Worm (Caenorhabditis elegans) whole organism, L4 larva: ENCODE data around the gene Y44A6D.7.

Experiments
- D1046.2 ChIP-seq: fragments of 200-800 bp; sonication (Bioruptor generic); IDR thresholded peaks from 2 replicates; pipeline ENCODE4 v1.3.6; 2022; ENCODE audit warnings: missing genetic modification characterization, missing compliant biosample characterization
- F10B5.3 ChIP-seq: sonication (generic microtip); optimal IDR thresholded peaks from 2 replicates; lab custom pipeline; 2016; ENCODE audit warnings: mild to moderate bottlenecking, missing genetic modification characterization, missing compliant biosample characterization
- F26F4.8 ChIP-seq: fragments of 200-800 bp; sonication (Bioruptor generic); conservative IDR thresholded peaks from 2 replicates; pipeline ENCODE4 v1.3.6; 2022; ENCODE audit warnings: missing genetic modification characterization, missing compliant biosample characterization
- F37D6.2 ChIP-seq: sonication (generic microtip); optimal IDR thresholded peaks from 2 replicates; lab custom pipeline; 2016; ENCODE audit warnings: mild to moderate bottlenecking, missing genetic modification characterization, missing compliant biosample characterization
- R02D3.7 ChIP-seq: fragments of 150-350 bp; sonication (generic microtip); optimal IDR thresholded peaks from 3 replicates; lab custom pipeline; 2014; ENCODE audit warnings: missing biosample characterization, missing genetic modification characterization
- T26A8.4 ChIP-seq: fragments of 200-800 bp; sonication (Bioruptor generic); IDR thresholded peaks from 2 replicates; pipeline ENCODE4 v1.3.6; 2022; ENCODE audit warnings: missing genetic modification characterization, missing compliant biosample characterization
- Y105C5A.15 ChIP-seq: fragments of 200-800 bp; sonication (Bioruptor generic); IDR thresholded peaks from 2 replicates; pipeline ENCODE4 v1.3.6; 2022; ENCODE audit warnings: missing genetic modification characterization, missing compliant biosample characterization
- Y48G9A.11 ChIP-seq: fragments of 200-800 bp; sonication (Bioruptor generic); IDR thresholded peaks from 2 replicates; pipeline ENCODE4 v1.3.6; 2022; ENCODE audit warnings: missing genetic modification reagents, missing genetic modification characterization, missing compliant biosample characterization
- aha-1 ChIP-seq: fragments of 150-350 bp; peaks from one replicate; lab custom pipeline; 2014; ENCODE audit warnings: missing biosample characterization, missing genetic modification characterization
- ceh-28 ChIP-seq: fragments of 150-350 bp; optimal IDR thresholded peaks from 2 replicates; lab custom pipeline; 2014; ENCODE audit warnings: missing biosample characterization, missing genetic modification reagents, missing genetic modification characterization
- ces-1 ChIP-seq: fragments of 150-350 bp; sonication (generic microtip); optimal IDR thresholded peaks from 4 replicates; lab custom pipeline; 2014; ENCODE audit warnings: missing biosample characterization, missing genetic modification reagents, missing genetic modification characterization
- ctbp-1 ChIP-seq: fragments of 200-800 bp; sonication (Bioruptor generic); IDR thresholded peaks from 2 replicates; pipeline ENCODE4 v1.3.6; 2022; ENCODE audit warnings: missing genetic modification reagents, missing genetic modification characterization, missing compliant biosample characterization
- daf-12 ChIP-seq: fragments of 150-350 bp; optimal IDR thresholded peaks from 2 replicates; lab custom pipeline; 2014; ENCODE audit warnings: missing biosample characterization, missing genetic modification reagents, missing genetic modification characterization
- daf-16 ChIP-seq, 3 experiments: sonication (generic microtip); optimal IDR thresholded peaks; 2 replicates each; lab custom pipeline; 2016 to 2017; ENCODE audit warnings: missing genetic modification characterization in 3 of 3, missing genetic modification reagents in 3 of 3, mild to moderate bottlenecking in 2 of 3, missing compliant biosample characterization in 2 of 3, missing biosample characterization in 1 of 3, moderate library complexity in 1 of 3
- dmd-6 ChIP-seq: fragments of 200-800 bp; sonication (Bioruptor generic); IDR thresholded peaks from 2 replicates; pipeline ENCODE4 v1.3.6; 2022; ENCODE audit warnings: missing genetic modification reagents, missing genetic modification characterization, missing compliant biosample characterization
- dmd-8 ChIP-seq: fragments of 200-800 bp; sonication (Bioruptor generic); IDR thresholded peaks from 2 replicates; pipeline ENCODE4 v1.3.6; 2022; ENCODE audit warnings: missing genetic modification characterization, missing compliant biosample characterization
- dmd-9 ChIP-seq: fragments of 200-800 bp; sonication (Bioruptor generic); IDR thresholded peaks from 2 replicates; pipeline ENCODE4 v1.3.6; 2022; ENCODE audit warnings: missing genetic modification reagents, missing genetic modification characterization, missing compliant biosample characterization
- fkh-10 ChIP-seq: fragments of 150-350 bp; optimal IDR thresholded peaks from 2 replicates; lab custom pipeline; 2014; ENCODE audit warnings: missing biosample characterization, missing genetic modification reagents, missing genetic modification characterization
- hif-1 ChIP-seq, 2 experiments: sonication (generic microtip); optimal IDR thresholded peaks; 2 replicates each; lab custom pipeline; 2016 to 2017; ENCODE audit warnings: missing compliant biosample characterization in 2 of 2, missing genetic modification characterization in 2 of 2, missing genetic modification reagents in 2 of 2, missing genotype in 2 of 2, mild to moderate bottlenecking in 1 of 2
- hlh-30 ChIP-seq: sonication (generic microtip); optimal IDR thresholded peaks from 2 replicates; lab custom pipeline; 2017; ENCODE audit warnings: antibody characterized with exemption, mild to moderate bottlenecking, missing genetic modification characterization, missing compliant biosample characterization; ENCODE audit not compliant: insufficient read depth
- hmg-1.1 ChIP-seq: fragments of 200-800 bp; sonication (Bioruptor generic); IDR thresholded peaks from 2 replicates; pipeline ENCODE4 v1.3.6; 2022; ENCODE audit warnings: missing genetic modification reagents, missing genetic modification characterization, missing compliant biosample characterization
- lim-7 ChIP-seq: fragments of 200-800 bp; sonication (Bioruptor generic); IDR thresholded peaks from 2 replicates; pipeline ENCODE4 v1.3.6; 2022; ENCODE audit warnings: missing genetic modification characterization, missing compliant biosample characterization
- lin-38 ChIP-seq: fragments of 200-800 bp; sonication (Bioruptor generic); IDR thresholded peaks from 2 replicates; pipeline ENCODE4 v1.3.6; 2022; ENCODE audit warnings: missing genetic modification reagents, missing genetic modification characterization, missing compliant biosample characterization
- lsy-2 ChIP-seq, 2 experiments: fragments of 150-350 bp in 1 of 2; sonication (generic microtip) in 1 of 2; optimal IDR thresholded peaks; 2 replicates each; lab custom pipeline; 2014 to 2017; ENCODE audit warnings: missing biosample characterization in 2 of 2, missing genetic modification characterization in 2 of 2
- mdl-1 ChIP-seq, 2 experiments: fragments of 150-350 bp in 1 of 2; sonication (generic microtip) in 1 of 2; optimal IDR thresholded peaks; 2 replicates each; lab custom pipeline; 2014 to 2017; ENCODE audit warnings: missing biosample characterization in 2 of 2, missing genetic modification characterization in 2 of 2
- mep-1 ChIP-seq: fragments of 150-350 bp; sonication (generic microtip); optimal IDR thresholded peaks from 3 replicates; lab custom pipeline; 2014; ENCODE audit warnings: missing biosample characterization, missing genetic modification characterization
- mes-2 ChIP-seq: sonication (generic microtip); optimal IDR thresholded peaks from 2 replicates; lab custom pipeline; 2016; ENCODE audit warnings: missing genotype, mild to moderate bottlenecking, missing genetic modification characterization, missing compliant biosample characterization; ENCODE audit not compliant: poor library complexity, severe bottlenecking
- nhr-102 ChIP-seq: sonication (generic microtip); optimal IDR thresholded peaks from 2 replicates; lab custom pipeline; 2016; ENCODE audit warnings: mild to moderate bottlenecking, missing genetic modification characterization, moderate library complexity, missing compliant biosample characterization
- nhr-11 ChIP-seq: fragments of 150-350 bp; optimal IDR thresholded peaks from 2 replicates; lab custom pipeline; 2014; ENCODE audit warnings: missing biosample characterization, missing genetic modification characterization
- nhr-237 ChIP-seq: sonication (generic microtip); optimal IDR thresholded peaks from 2 replicates; lab custom pipeline; 2017; ENCODE audit warnings: missing biosample characterization, missing genetic modification characterization
- nhr-25 ChIP-seq: sonication (generic microtip); optimal IDR thresholded peaks from 2 replicates; lab custom pipeline; 2017; ENCODE audit warnings: missing genetic modification characterization, mild to moderate bottlenecking, missing compliant biosample characterization, antibody characterized with exemption, moderate library complexity, borderline replicate concordance; ENCODE audit not compliant: insufficient read depth
- nhr-28 ChIP-seq: fragments of 150-350 bp; optimal IDR thresholded peaks from 2 replicates; lab custom pipeline; 2014; ENCODE audit warnings: missing biosample characterization, missing genetic modification characterization
- nhr-42 ChIP-seq: fragments of 200-800 bp; sonication (Bioruptor generic); IDR thresholded peaks from 2 replicates; pipeline ENCODE4 v1.3.6; 2022; ENCODE audit warnings: missing genetic modification characterization, missing compliant biosample characterization
- nhr-6 ChIP-seq: fragments of 150-350 bp; optimal IDR thresholded peaks from 2 replicates; lab custom pipeline; 2014; ENCODE audit warnings: missing biosample characterization, missing genetic modification characterization
- pqm-1 ChIP-seq: sonication (generic microtip); optimal IDR thresholded peaks from 2 replicates; lab custom pipeline; 2017; ENCODE audit warnings: missing biosample characterization, missing genetic modification characterization
- rbr-2 ChIP-seq: sonication (generic microtip); optimal IDR thresholded peaks from 2 replicates; lab custom pipeline; 2016; ENCODE audit warnings: missing genotype, missing genetic modification characterization, missing compliant biosample characterization
- saeg-2 ChIP-seq: fragments of 200-800 bp; sonication (Bioruptor generic); IDR thresholded peaks from 2 replicates; pipeline ENCODE4 v1.3.6; 2022; ENCODE audit warnings: missing genetic modification reagents, missing genetic modification characterization, missing compliant biosample characterization
- spr-3 ChIP-seq: fragments of 200-800 bp; sonication (Bioruptor generic); optimal IDR thresholded peaks from 2 replicates; lab custom pipeline; 2018; ENCODE audit warnings: mild to moderate bottlenecking, missing genetic modification characterization, missing compliant biosample characterization
- unc-62 ChIP-seq, 3 experiments: fragments of 150-350 bp in 1 of 3; sonication (generic microtip); optimal IDR thresholded peaks in 2 of 3; peaks in 1 of 3; 1 replicate in 1 of 3; 2 replicates in 2 of 3; lab custom pipeline; 2014 to 2017; ENCODE audit warnings: missing biosample characterization in 3 of 3, missing genetic modification characterization in 3 of 3, missing genetic modification reagents in 3 of 3, missing genotype in 1 of 3
- vab-7 ChIP-seq: fragments of 200-800 bp; sonication (Bioruptor generic); IDR thresholded peaks from 2 replicates; pipeline ENCODE4 v1.3.6; 2022; ENCODE audit warnings: missing genetic modification reagents, missing genetic modification characterization, missing compliant biosample characterization
- ztf-7 ChIP-seq: fragments of 150-350 bp; optimal IDR thresholded peaks from 2 replicates; lab custom pipeline; 2014; ENCODE audit warnings: missing biosample characterization, missing genetic modification characterization

Gene Y44A6D.7

DNA sequence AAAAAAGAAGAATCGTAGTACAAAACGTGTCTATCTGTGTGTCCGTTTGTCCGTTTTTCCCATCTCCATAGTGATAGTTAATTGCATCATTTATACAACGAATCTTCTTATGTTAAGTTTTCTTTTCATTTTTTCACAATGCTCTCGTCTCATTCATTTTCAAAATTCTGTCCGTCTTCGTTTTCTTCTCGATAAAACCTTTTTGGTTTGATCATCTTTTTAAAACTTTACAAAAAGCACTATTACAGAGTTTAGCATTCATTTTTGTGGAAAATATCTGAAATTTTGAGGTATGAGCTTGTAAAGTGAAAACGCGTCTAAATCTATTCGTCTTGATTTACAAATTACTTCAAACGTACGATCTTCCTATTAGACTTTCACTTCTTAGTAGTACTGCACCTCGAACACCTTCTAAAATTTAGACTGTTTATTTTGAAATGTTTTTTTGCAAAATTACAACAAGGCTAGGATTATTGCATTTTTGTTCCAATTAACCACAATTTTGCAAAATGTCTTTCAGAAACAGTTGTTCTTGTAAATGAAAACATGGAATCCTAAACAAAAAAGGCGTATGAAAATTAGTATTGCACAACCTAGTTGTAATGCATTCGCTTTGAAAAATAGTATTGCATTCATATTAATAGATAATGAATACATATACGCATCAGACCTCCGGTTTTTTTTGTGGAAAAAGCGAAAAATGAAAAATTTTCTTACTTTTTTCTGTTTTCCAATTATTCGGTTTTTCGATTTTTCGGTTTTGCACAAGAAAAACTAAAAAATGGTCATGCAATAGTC, 29.3 kb upstream of the Y44A6D.7 start (continued):
- TF ChIP-seq Y105C5A.15 (GFP tag; lab: Robert Waterston, UW): no peak
- TF ChIP-seq pqm-1 (tag; lab: Kevin White, UChicago): no peak
- peak; percentile 59 for TF ChIP-seq nhr-102 (tag; lab: Kevin White, UChicago)
- TF ChIP-seq F10B5.3: no peak
- no peak for TF ChIP-seq nhr-6 (tag; lab: Kevin White, UChicago)
- TF ChIP-seq Y48G9A.11 (GFP tag; lab: Robert Waterston, UW): no peak
- no peak for TF ChIP-seq R02D3.7 (tag; lab: Kevin White, UChicago)
- no peak for TF ChIP-seq ctbp-1
- TF ChIP-seq mdl-1 (tag; optimal IDR thresholded peaks at IDR 0.05; lab: Kevin White, UChicago): no peak
- no peak for TF ChIP-seq dmd-6 (GFP tag; lab: Robert Waterston, UW)
- TF ChIP-seq nhr-237 (tag; lab: Kevin White, UChicago): no peak
- no peak for TF ChIP-seq nhr-28 (tag; lab: Kevin White, UChicago)
- TF ChIP-seq daf-12 (tag; lab: Kevin White, UChicago): no peak
- no peak for TF ChIP-seq D1046.2 (GFP tag; lab: Robert Waterston, UW)
- TF ChIP-seq, all 104 proteins: peak for 11

ce11 chrV:20785848-20786225, 28.7 kb upstream of the Y44A6D.7 start:
- TF ChIP-seq rbr-2 (tag; lab: Kevin White, UChicago): no peak
- no peak for TF ChIP-seq ztf-7 (tag; lab: Kevin White, UChicago)
- no peak for TF ChIP-seq spr-3
- peak in 1 of 2 experiments; percentile 86 for TF ChIP-seq unc-62 (GFP tag; optimal IDR thresholded peaks at IDR 0.05 in 1 of 2; lab: Kevin White, UChicago)
- no peak for TF ChIP-seq unc-62 (tag; optimal IDR thresholded peaks at IDR 0.05; lab: Kevin White, UChicago)
- TF ChIP-seq nhr-28 (tag; lab: Kevin White, UChicago): peak; percentile 17
- TF ChIP-seq saeg-2 (GFP tag; lab: Robert Waterston, UW): no peak
- no peak for TF ChIP-seq T26A8.4 (GFP tag; lab: Robert Waterston, UW)
- TF ChIP-seq daf-16 (GFP tag; optimal IDR thresholded peaks at IDR 0.05; lab: Kevin White, UChicago): no peak
- TF ChIP-seq daf-16 (tag; optimal IDR thresholded peaks at IDR 0.05; lab: Kevin White, UChicago): peak; percentile 63

ce11 chrV:20789105-20789504, 25.4 kb upstream of the Y44A6D.7 start, which contains the start of gene tpan-1:
Gene tpan-1, plus strand, starts transcription at chrV:20789502.
- TF ChIP-seq nhr-42 (GFP tag; lab: Robert Waterston, UW) (0 out of 2 replicates have a peak, but pooled peaks have one; percentile 20), aha-1 (peak; percentile 78), fkh-10 (GFP tag; lab: Kevin White, UChicago) (peak; percentile 53), ces-1 (peak; percentile 50), hmg-1.1 (GFP tag; lab: Robert Waterston, UW) (peak; percentile 72), mdl-1 (tag; optimal IDR thresholded peaks at IDR 0.05; lab: Kevin White, UChicago) (peak in 1 of 2 experiments; percentile 82), F10B5.3 (no peak), ceh-28 (tag; lab: Kevin White, UChicago) (no peak), dmd-9 (GFP tag; lab: Robert Waterston, UW) (0 out of 2 replicates have a peak, but pooled peaks have one; percentile 38), vab-7 (GFP tag; lab: Robert Waterston, UW) (0 out of 2 replicates have a peak, but pooled peaks have one; percentile 5), nhr-11 (peak; percentile 32), hlh-30 (tag; lab: Kevin White, UChicago) (peak; percentile 42), nhr-25 (tag; lab: Kevin White, UChicago) (no peak), dmd-6 (GFP tag; lab: Robert Waterston, UW) (0 out of 2 replicates have a peak, but pooled peaks have one; percentile 20), unc-62 (GFP tag; optimal IDR thresholded peaks at IDR 0.05 in 1 of 2; lab: Kevin White, UChicago) (peak in 1 of 2 experiments; percentile 85), unc-62 (tag; optimal IDR thresholded peaks at IDR 0.05; lab: Kevin White, UChicago) (no peak), mes-2 (tag; lab: Kevin White, UChicago) (peak; percentile 32), ctbp-1 (peak; percentile 82; the same call in 1 of the 2 replicates), lim-7 (GFP tag; lab: Robert Waterston, UW) (no peak), rbr-2 (tag; lab: Kevin White, UChicago) (peak; percentile 84), saeg-2 (GFP tag; lab: Robert Waterston, UW) (peak; percentile 50; the same call in 1 of the 2 replicates), F26F4.8 (GFP tag; lab: Robert Waterston, UW) (no peak), lin-38 (GFP tag; lab: Robert Waterston, UW) (no peak), daf-16 (GFP tag; optimal IDR thresholded peaks at IDR 0.05; lab: Kevin White, UChicago) (no peak), daf-16 (tag; optimal IDR thresholded peaks at IDR 0.05; lab: Kevin White, UChicago) (peak; percentile 3), F37D6.2 (peak; percentile 3), dmd-8 (GFP tag; lab: Robert Waterston, UW) (no peak), mep-1 (tag; lab: Kevin White, UChicago) (peak; percentile 65), hif-1 (tag; optimal IDR thresholded peaks at IDR 0.05; lab: Kevin White, UChicago) (peak in 1 of 2 experiments; percentile 92), lsy-2 (tag; optimal IDR thresholded peaks at IDR 0.05; lab: Kevin White, UChicago) (peak in 1 of 2 experiments; percentile 67)
- TF ChIP-seq, all 104 proteins: peak for 21
